Fruit fly (Drosophila melanogaster) whole organism, embryonic: ENCODE results near the gene AstCC.
A peak's percentile ranks its signal among the peaks of the same experiment; 100 is the strongest.

ENCODE experiments used
- Atf6 ChIP-seq: fragments of 200-800 bp; sonication (Bioruptor generic); IDR thresholded peaks from 2 replicates; pipeline ENCODE4 v1.3.6; 2022; ENCODE audit warnings: missing biosample characterization, missing genetic modification characterization
- CG10209 ChIP-seq: fragments of 200-800 bp; sonication (Bioruptor generic); optimal IDR thresholded peaks from 3 replicates; lab custom pipeline; 2017; ENCODE audit warnings: missing biosample characterization, mild to moderate bottlenecking, missing genetic modification characterization, missing genetic modification reagents
- CG11560 ChIP-seq: fragments of 200-800 bp; sonication (Bioruptor generic); IDR thresholded peaks from 3 replicates; pipeline ENCODE4 v1.3.6; 2022; ENCODE audit warnings: missing biosample characterization, missing genetic modification characterization
- CG11695 ChIP-seq: fragments of 200-800 bp; sonication (Bioruptor generic); IDR thresholded peaks from 3 replicates; pipeline ENCODE4 v1.3.6; 2022; ENCODE audit warnings: missing biosample characterization, missing genetic modification characterization
- CG11723 ChIP-seq: fragments of 200-800 bp; sonication (Bioruptor generic); optimal IDR thresholded peaks from 2 replicates; lab custom pipeline; 2017; ENCODE audit warnings: missing biosample characterization, mild to moderate bottlenecking, missing genetic modification characterization
- CG12659 ChIP-seq: fragments of 200-800 bp; sonication (Bioruptor generic); optimal IDR thresholded peaks from 3 replicates; lab custom pipeline; 2017; ENCODE audit warnings: mild to moderate bottlenecking, missing biosample characterization, missing genetic modification reagents, missing genetic modification characterization
- CG13775 ChIP-seq: fragments of 200-800 bp; sonication (Bioruptor generic); optimal IDR thresholded peaks from 3 replicates; lab custom pipeline; 2017; ENCODE audit warnings: missing biosample characterization, mild to moderate bottlenecking, missing genetic modification characterization
- CG13894 ChIP-seq: fragments of 200-800 bp; sonication (Bioruptor generic); optimal IDR thresholded peaks from 3 replicates; lab custom pipeline; 2018; ENCODE audit warnings: missing biosample characterization, mild to moderate bottlenecking, missing genetic modification characterization, moderate library complexity
- CG15011 ChIP-seq: fragments of 200-800 bp; sonication (Bioruptor generic); optimal IDR thresholded peaks from 3 replicates; lab custom pipeline; 2018; ENCODE audit warnings: missing biosample characterization, mild to moderate bottlenecking, missing genetic modification characterization
- CG17186 ChIP-seq: fragments of 200-800 bp; sonication (Bioruptor generic); optimal IDR thresholded peaks from 3 replicates; lab custom pipeline; 2017; ENCODE audit warnings: missing biosample characterization, missing genetic modification reagents, missing genetic modification characterization
- CG17385 ChIP-seq: fragments of 200-800 bp; sonication (Bioruptor generic); optimal IDR thresholded peaks from 3 replicates; lab custom pipeline; 2018; ENCODE audit warnings: missing biosample characterization, mild to moderate bottlenecking, missing genetic modification characterization
- CG18262 ChIP-seq: fragments of 200-800 bp; optimal IDR thresholded peaks from 3 replicates; lab custom pipeline; 2019; ENCODE audit warnings: missing biosample characterization, mild to moderate bottlenecking, missing genetic modification characterization, moderate library complexity
- CG1832 ChIP-seq: fragments of 200-800 bp; sonication (Bioruptor generic); optimal IDR thresholded peaks from 2 replicates; lab custom pipeline; 2017; ENCODE audit warnings: missing biosample characterization, mild to moderate bottlenecking, missing genetic modification characterization, inconsistent platforms
- CG18599 ChIP-seq: fragments of 200-800 bp; sonication (Bioruptor generic); optimal IDR thresholded peaks from 3 replicates; lab custom pipeline; 2017; ENCODE audit warnings: missing biosample characterization, missing genetic modification characterization, mild to moderate bottlenecking, moderate library complexity, missing genetic modification reagents
- CG31224 ChIP-seq: fragments of 200-800 bp; sonication (Bioruptor generic); IDR thresholded peaks from 2 replicates; pipeline ENCODE4 v1.3.6; 2022; ENCODE audit warnings: missing biosample characterization, missing genetic modification characterization
- CG32532 ChIP-seq: fragments of 200-800 bp; sonication (Bioruptor generic); IDR thresholded peaks from 2 replicates; pipeline ENCODE4 v1.3.6; 2022; ENCODE audit warnings: missing biosample characterization, missing genetic modification characterization
- CG34422 ChIP-seq: fragments of 200-800 bp; sonication (Bioruptor generic); IDR thresholded peaks from 3 replicates; pipeline ENCODE4 v1.3.6; 2022; ENCODE audit warnings: missing biosample characterization, missing genetic modification characterization
- CG3847 ChIP-seq: fragments of 200-800 bp; sonication (Bioruptor generic); IDR thresholded peaks from 2 replicates; pipeline ENCODE4 v1.3.6; 2022; ENCODE audit warnings: missing biosample characterization, missing genetic modification characterization
- CG4424 ChIP-seq: fragments of 200-800 bp; sonication (Bioruptor generic); optimal IDR thresholded peaks from 3 replicates; lab custom pipeline; 2016; ENCODE audit warnings: missing biosample characterization, missing genetic modification characterization
- CG7357 ChIP-seq: fragments of 200-800 bp; sonication (Bioruptor generic); IDR thresholded peaks from 3 replicates; pipeline ENCODE4 v1.3.6; 2022; ENCODE audit warnings: missing biosample characterization, missing genetic modification characterization
- CG7928 ChIP-seq: fragments of 200-800 bp; sonication (Bioruptor generic); optimal IDR thresholded peaks from 2 replicates; lab custom pipeline; 2017; ENCODE audit warnings: missing biosample characterization, mild to moderate bottlenecking, missing genetic modification characterization
- CG8765 ChIP-seq: fragments of 200-800 bp; sonication (Bioruptor generic); IDR thresholded peaks from 2 replicates; pipeline ENCODE4 v1.3.6; 2022; ENCODE audit warnings: missing biosample characterization, missing genetic modification characterization
- CG8924 ChIP-seq: fragments of 200-800 bp; optimal IDR thresholded peaks from 3 replicates; lab custom pipeline; 2019; ENCODE audit warnings: missing biosample characterization, mild to moderate bottlenecking, missing genetic modification characterization, moderate library complexity
- CoRest ChIP-seq: fragments of 200-800 bp; sonication (Bioruptor generic); optimal IDR thresholded peaks from 3 replicates; lab custom pipeline; 2018; ENCODE audit warnings: missing biosample characterization, mild to moderate bottlenecking, missing genetic modification characterization, moderate library complexity
- Dbx ChIP-seq: fragments of 200-800 bp; sonication (Bioruptor generic); IDR thresholded peaks from 3 replicates; pipeline ENCODE4 v1.3.6; 2022; ENCODE audit warnings: missing biosample characterization, missing genetic modification characterization
- Dek ChIP-seq: fragments of 200-800 bp; sonication (Bioruptor generic); optimal IDR thresholded peaks from 3 replicates; lab custom pipeline; 2019; ENCODE audit warnings: missing biosample characterization, mild to moderate bottlenecking, missing genetic modification characterization, moderate library complexity
- Fer1 ChIP-seq: fragments of 200-800 bp; sonication (Bioruptor generic); optimal IDR thresholded peaks from 2 replicates; lab custom pipeline; 2017; ENCODE audit warnings: missing biosample characterization, mild to moderate bottlenecking, missing genetic modification characterization
- Hmx ChIP-seq: fragments of 200-800 bp; sonication (Bioruptor generic); optimal IDR thresholded peaks from 2 replicates; lab custom pipeline; 2016; ENCODE audit warnings: missing biosample characterization, missing genetic modification characterization
- NFAT ChIP-seq: fragments of 200-800 bp; sonication (Bioruptor generic); IDR thresholded peaks from 2 replicates; pipeline ENCODE4 v1.3.6; 2022; ENCODE audit warnings: missing biosample characterization, missing genetic modification characterization
- Oli ChIP-seq: fragments of 200-800 bp; sonication (Bioruptor generic); optimal IDR thresholded peaks from 2 replicates; lab custom pipeline; 2018; ENCODE audit warnings: missing biosample characterization, mild to moderate bottlenecking, missing genetic modification characterization, moderate library complexity
- PHDP ChIP-seq: fragments of 200-800 bp; sonication (Bioruptor generic); optimal IDR thresholded peaks from 3 replicates; lab custom pipeline; 2018; ENCODE audit warnings: missing biosample characterization, mild to moderate bottlenecking, missing genetic modification characterization, moderate library complexity
- Ravus ChIP-seq: fragments of 200-800 bp; sonication (Bioruptor generic); IDR thresholded peaks from 2 replicates; pipeline ENCODE4 v1.3.6; 2022; ENCODE audit warnings: missing biosample characterization, missing genetic modification characterization
- Tbp ChIP-seq: fragments of >200 bp; optimal IDR thresholded peaks from 2 replicates; lab custom pipeline; 2018; ENCODE audit warnings: missing biosample characterization, missing genetic modification characterization
- Vsx1 ChIP-seq: fragments of 200-800 bp; sonication (Bioruptor generic); optimal IDR thresholded peaks from 2 replicates; lab custom pipeline; 2017; ENCODE audit warnings: missing biosample characterization, mild to moderate bottlenecking, missing genetic modification characterization, missing genetic modification reagents
- ab ChIP-seq: fragments of 200-800 bp; sonication (Bioruptor generic); optimal IDR thresholded peaks from 2 replicates; lab custom pipeline; 2016; ENCODE audit warnings: missing biosample characterization, missing genetic modification characterization
- al ChIP-seq: fragments of 200-800 bp; sonication (Bioruptor generic); IDR thresholded peaks from 2 replicates; pipeline ENCODE4 v1.3.6; 2022; ENCODE audit warnings: missing biosample characterization, missing genetic modification characterization
- grau ChIP-seq: fragments of 200-800 bp; optimal IDR thresholded peaks from 3 replicates; lab custom pipeline; 2019; ENCODE audit warnings: missing biosample characterization, mild to moderate bottlenecking, missing genetic modification characterization, moderate library complexity
- gsb ChIP-seq: fragments of 200-800 bp; sonication (Bioruptor generic); IDR thresholded peaks from 2 replicates; pipeline ENCODE4 v1.3.6; 2022; ENCODE audit warnings: missing biosample characterization, missing genetic modification characterization
- knrl ChIP-seq: fragments of 200-800 bp; sonication (Bioruptor generic); IDR thresholded peaks from 3 replicates; pipeline ENCODE4 v1.3.6; 2022; ENCODE audit warnings: missing biosample characterization, missing genetic modification characterization; ENCODE audit not compliant: partially characterized antibody
- lmd ChIP-seq: fragments of 200-800 bp; sonication (Bioruptor generic); IDR thresholded peaks from 2 replicates; pipeline ENCODE4 v1.3.6; 2022; ENCODE audit warnings: missing biosample characterization, missing genetic modification characterization
- nerfin-2 ChIP-seq: fragments of 200-800 bp; sonication (Bioruptor generic); IDR thresholded peaks from 2 replicates; pipeline ENCODE4 v1.3.6; 2022; ENCODE audit warnings: missing biosample characterization, missing genetic modification characterization; ENCODE audit not compliant: partially characterized antibody
- pita ChIP-seq: fragments of 200-800 bp; sonication (Bioruptor generic); optimal IDR thresholded peaks from 2 replicates; lab custom pipeline; 2017; ENCODE audit warnings: missing biosample characterization, mild to moderate bottlenecking, missing genetic modification characterization
- sim ChIP-seq: fragments of 200-800 bp; sonication (Bioruptor generic); IDR thresholded peaks from 2 replicates; pipeline ENCODE4 v1.3.6; 2022; ENCODE audit warnings: missing biosample characterization, missing genetic modification characterization
- sob ChIP-seq: fragments of 200-800 bp; sonication (Bioruptor generic); IDR thresholded peaks from 2 replicates; pipeline ENCODE4 v1.3.6; 2022; ENCODE audit warnings: missing biosample characterization, missing genetic modification characterization
- trem ChIP-seq: fragments of 200-800 bp; optimal IDR thresholded peaks from 3 replicates; lab custom pipeline; 2019; ENCODE audit warnings: missing biosample characterization, mild to moderate bottlenecking, missing genetic modification characterization, moderate library complexity
- vfl ChIP-seq: fragments of 200-800 bp; sonication (Bioruptor generic); optimal IDR thresholded peaks from 2 replicates; lab custom pipeline; 2016; ENCODE audit warnings: missing biosample characterization, missing genetic modification characterization
- vnd ChIP-seq: fragments of 200-800 bp; sonication (Bioruptor generic); IDR thresholded peaks from 3 replicates; pipeline ENCODE4 v1.3.6; 2022; ENCODE audit warnings: missing biosample characterization, missing genetic modification characterization; ENCODE audit not compliant: partially characterized antibody
- wdn ChIP-seq: fragments of 200-800 bp; sonication (Bioruptor generic); IDR thresholded peaks from 2 replicates; pipeline ENCODE4 v1.3.6; 2022; ENCODE audit warnings: missing biosample characterization, missing genetic modification characterization
- zfh2 ChIP-seq: fragments of 200-800 bp; sonication (Bioruptor generic); optimal IDR thresholded peaks from 2 replicates; lab custom pipeline; 2016; ENCODE audit warnings: missing biosample characterization, missing genetic modification characterization

AstCC gene

dm6 chr2L:11065106-11065878, 19.7 kb downstream of the AstCC start (continued):
- TF ChIP-seq trem (tag; lab: Kevin White, UChicago) (no peak), Vsx1 (GFP tag; lab: Kevin White, UChicago) (peak; percentile 14), CG34422 (GFP tag; lab: Robert Waterston, UW) (peak; percentile 48; the same call in 1 of the 3 replicates), CG4424 (GFP tag; lab: Kevin White, UChicago) (peak; percentile 11), CG17385 (peak; percentile 5), CG11723 (GFP tag; lab: Kevin White, UChicago) (no peak), CG13775 (GFP tag; lab: Kevin White, UChicago) (peak; percentile 41), ab (no peak), sim (no peak), Dek (tag; lab: Kevin White, UChicago) (peak; percentile 50), Dbx (peak; percentile 65; the same call in 2 of the 3 replicates), CG31224 (GFP tag; lab: Robert Waterston, UW) (peak; percentile 55), CG8924 (tag; lab: Kevin White, UChicago) (peak; percentile 27), CG18262 (tag; lab: Kevin White, UChicago) (no peak), grau (peak; percentile 56), PHDP (tag; lab: Kevin White, UChicago) (peak; percentile 63), lmd (peak; percentile 59; the same call in 1 of the 2 replicates), CG7357 (GFP tag; lab: Robert Waterston, UW) (no peak), vnd (GFP tag; lab: Robert Waterston, UW) (no peak), gsb (GFP tag; lab: Robert Waterston, UW) (peak; percentile 49; the same call in 1 of the 2 replicates), knrl (GFP tag; lab: Robert Waterston, UW) (no peak), CG13894 (peak; percentile 3), Fer1 (GFP tag; lab: Kevin White, UChicago) (peak; percentile 61), Oli (tag; lab: Kevin White, UChicago) (peak; percentile 18), CG11560 (tag; lab: Robert Waterston, UW) (no peak), Hmx (GFP tag; lab: Kevin White, UChicago) (no peak), pita (no peak), wdn (GFP tag; lab: Robert Waterston, UW) (no peak), CG3847 (peak; percentile 42), Ravus (no peak; the same call in 1 of the 2 replicates), Atf6 (GFP tag; lab: Robert Waterston, UW) (peak; percentile 67), NFAT (GFP tag; lab: Robert Waterston, UW) (no peak), vfl (GFP tag; lab: Kevin White, UChicago) (no peak), CG7928 (no peak), zfh2 (GFP tag; lab: Kevin White, UChicago) (peak; percentile 20), Tbp (GFP tag; lab: Kevin White, UChicago) (no peak), sob (GFP tag; lab: Robert Waterston, UW) (peak; percentile 41; the same call in 1 of the 2 replicates), nerfin-2 (GFP tag; lab: Robert Waterston, UW) (no peak), al (peak; percentile 17; the same call in 1 of the 2 replicates), CG10209 (GFP tag; lab: Kevin White, UChicago) (peak; percentile 42), CG32532 (peak; percentile 67), CG15011 (GFP tag; lab: Kevin White, UChicago) (peak; percentile 16), CG17186 (GFP tag; lab: Kevin White, UChicago) (no peak), CG12659 (peak; percentile 21), CG1832 (GFP tag; lab: Kevin White, UChicago) (no peak), CG18599 (GFP tag; lab: Kevin White, UChicago) (peak; percentile 71), CoRest (tag; lab: Kevin White, UChicago) (peak; percentile 58), CG8765 (GFP tag; lab: Robert Waterston, UW) (0 out of 2 replicates have a peak, but pooled peaks have one; percentile 20), CG11695 (GFP tag; lab: Robert Waterston, UW) (peak; percentile 53; the same call in 1 of the 3 replicates)
